Worm (Caenorhabditis elegans): ENCODE measurements around the gene H14E04.3.
A peak's percentile ranks its signal among the peaks of the same experiment; 100 is the strongest.

DNA sequence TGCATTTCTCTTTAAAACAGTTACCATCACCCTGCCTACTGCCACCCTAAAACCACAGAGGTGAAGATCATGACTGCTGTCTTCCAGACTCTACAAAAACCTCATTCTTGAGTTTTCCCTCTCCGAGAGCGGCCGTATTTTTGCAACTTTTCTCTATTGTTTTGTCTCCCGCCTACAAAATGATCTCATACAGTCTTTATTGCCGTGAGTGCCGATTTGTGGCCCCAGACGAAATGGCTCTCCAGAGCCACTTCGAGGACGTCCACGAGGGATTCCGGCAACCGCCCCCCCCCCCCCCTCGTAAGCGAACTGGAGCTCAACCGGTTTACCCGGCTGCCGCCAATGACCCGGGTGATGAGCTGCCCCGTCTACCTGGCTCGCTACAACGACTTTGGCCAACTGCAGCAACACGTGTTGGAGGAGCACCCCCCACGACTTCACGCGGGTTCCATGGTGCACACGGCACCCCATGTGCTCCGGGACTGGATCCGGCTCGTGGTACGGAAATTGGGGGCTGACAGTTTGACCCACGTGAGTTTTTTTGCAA, 38.5 kb upstream of the H14E04.3 start:
- no peak for TF ChIP-seq flt-1 (GFP tag; IDR thresholded peaks at IDR 0.05)
- TF ChIP-seq ref-1 (GFP tag; conservative IDR thresholded peaks at IDR 0.05): no peak
- TF ChIP-seq tab-1 (GFP tag; IDR thresholded peaks at IDR 0.05): 0 out of 2 replicates have a peak, but pooled peaks have one; percentile 43
- no peak for TF ChIP-seq med-1 (GFP tag; optimal IDR thresholded peaks at IDR 0.05; ENCODE audit: insufficient read depth)
- no peak for TF ChIP-seq cog-1 (tag; optimal IDR thresholded peaks at IDR 0.05)
- no peak for TF ChIP-seq ztf-23 (GFP tag; IDR thresholded peaks at IDR 0.05)
- TF ChIP-seq ztf-29 (GFP tag; IDR thresholded peaks at IDR 0.05): no peak
- no peak for TF ChIP-seq T22C8.4 (GFP tag; IDR thresholded peaks at IDR 0.05)
